Fruit fly (Drosophila melanogaster): ENCODE results near the gene CG2116.

The CG2116 gene

dm6 chrX:8107936-8108335, 21.7 kb upstream of the CG2116 start:
- no peak for TF ChIP-seq Vsx2 (GFP tag; optimal IDR thresholded peaks at IDR 0.05; ENCODE audit: partially characterized antibody)
- TF ChIP-seq GATAd (GFP tag; optimal IDR thresholded peaks at IDR 0.05) = no peak
- no peak for TF ChIP-seq woc (GFP tag; optimal IDR thresholded peaks at IDR 0.05)
- TF ChIP-seq Hr78 (GFP tag; optimal IDR thresholded peaks at IDR 0.05) = no peak
- no peak for TF ChIP-seq ey (GFP tag; optimal IDR thresholded peaks at IDR 0.05)
- no peak for TF ChIP-seq CG32264 (GFP tag; optimal IDR thresholded peaks at IDR 0.05)
- no peak for TF ChIP-seq N (GFP tag; optimal IDR thresholded peaks at IDR 0.05)

- TF ChIP-seq Rel (GFP tag; optimal IDR thresholded peaks at IDR 0.05) (no peak), Rel (tag; optimal IDR thresholded peaks at IDR 0.05) (peak; percentile 62), Hnf4 (GFP tag; optimal IDR thresholded peaks at IDR 0.05) (no peak), ey (GFP tag; optimal IDR thresholded peaks at IDR 0.05) (no peak)
Measured at dm6 chrX:8110984-8111383, 18.6 kb upstream of the CG2116 start.

dm6 chrX:8112715-8113114, 16.9 kb upstream of the CG2116 start:
- TF ChIP-seq rgr (GFP tag; optimal IDR thresholded peaks at IDR 0.05) = peak; percentile 32
- no peak for TF ChIP-seq sv (GFP tag; optimal IDR thresholded peaks at IDR 0.05)
- TF ChIP-seq fru (GFP tag; optimal IDR thresholded peaks at IDR 0.05) = peak; percentile 62
- TF ChIP-seq HLH106 (tag; optimal IDR thresholded peaks at IDR 0.05) = no peak
- no peak for TF ChIP-seq jim (GFP tag; optimal IDR thresholded peaks at IDR 0.05)
- peak; percentile 27 for TF ChIP-seq Sp1 (GFP tag; optimal IDR thresholded peaks at IDR 0.05)
- no peak for TF ChIP-seq Vsx2 (GFP tag; optimal IDR thresholded peaks at IDR 0.05; ENCODE audit: partially characterized antibody)
- TF ChIP-seq br (GFP tag; optimal IDR thresholded peaks at IDR 0.05) = no peak
- TF ChIP-seq usp (GFP tag; optimal IDR thresholded peaks at IDR 0.05) = no peak
- no peak for TF ChIP-seq Hr83 (GFP tag; optimal IDR thresholded peaks at IDR 0.05; ENCODE audit: poor library complexity, severe bottlenecking)
- no peak for TF ChIP-seq brk (GFP tag; optimal IDR thresholded peaks at IDR 0.05)
- TF ChIP-seq Myc (optimal IDR thresholded peaks at IDR 0.05) = no peak
- no peak for TF ChIP-seq dsf (GFP tag; optimal IDR thresholded peaks at IDR 0.05; ENCODE audit: borderline replicate concordance)
- TF ChIP-seq CG9705 (GFP tag; optimal IDR thresholded peaks at IDR 0.05) = no peak
- TF ChIP-seq psq (GFP tag; optimal IDR thresholded peaks at IDR 0.05) = no peak
- peak; percentile 40 for TF ChIP-seq Dfd (GFP tag; optimal IDR thresholded peaks at IDR 0.05)
- TF ChIP-seq Mio (GFP tag; optimal IDR thresholded peaks at IDR 0.05) = no peak
- TF ChIP-seq dl (GFP tag; optimal IDR thresholded peaks at IDR 0.05; ENCODE audit: insufficient read depth in 1 of 2, partially characterized antibody in 2 of 2) = no peak
- TF ChIP-seq pan (optimal IDR thresholded peaks at IDR 0.05) = no peak
- TF ChIP-seq Rel (GFP tag; optimal IDR thresholded peaks at IDR 0.05) = no peak
- TF ChIP-seq Rel (tag; optimal IDR thresholded peaks at IDR 0.05) = no peak
- TF ChIP-seq sage (GFP tag; optimal IDR thresholded peaks at IDR 0.05) = no peak
- TF ChIP-seq N (GFP tag; optimal IDR thresholded peaks at IDR 0.05) = no peak
- TF ChIP-seq Jra (GFP tag; optimal IDR thresholded peaks at IDR 0.05) = no peak
- no peak for TF ChIP-seq Hr78 (GFP tag; optimal IDR thresholded peaks at IDR 0.05)
- peak; percentile 53 for TF ChIP-seq ey (GFP tag; optimal IDR thresholded peaks at IDR 0.05)
- TF ChIP-seq OdsH (GFP tag; optimal IDR thresholded peaks at IDR 0.05) = peak; percentile 20
- TF ChIP-seq Dif (GFP tag; optimal IDR thresholded peaks at IDR 0.05; ENCODE audit: partially characterized antibody) = no peak
- no peak for TF ChIP-seq Abd-B (GFP tag; optimal IDR thresholded peaks at IDR 0.05)
- TF ChIP-seq CrebA (GFP tag; optimal IDR thresholded peaks at IDR 0.05; ENCODE audit: borderline replicate concordance) = no peak
- peak in 1 of 2 experiments; percentile 58 for TF ChIP-seq foxo (GFP tag; optimal IDR thresholded peaks at IDR 0.05)
- peak; percentile 11 for TF ChIP-seq h (GFP tag; optimal IDR thresholded peaks at IDR 0.05)
- TF ChIP-seq CG32264 (GFP tag; optimal IDR thresholded peaks at IDR 0.05) = no peak
- no peak for TF ChIP-seq woc (GFP tag; optimal IDR thresholded peaks at IDR 0.05)
- no peak for TF ChIP-seq lola (GFP tag; optimal IDR thresholded peaks at IDR 0.05)
- no peak for TF ChIP-seq GATAd (GFP tag; optimal IDR thresholded peaks at IDR 0.05)
- TF ChIP-seq tai (GFP tag; optimal IDR thresholded peaks at IDR 0.05) = no peak
- TF ChIP-seq Hnf4 (GFP tag; optimal IDR thresholded peaks at IDR 0.05) = no peak
- no peak for TF ChIP-seq dmrt93B (GFP tag; optimal IDR thresholded peaks at IDR 0.05)
